Worm (Caenorhabditis elegans) whole organism, mixed stage, embryonic: ENCODE results near the gene nep-3.
A peak's percentile ranks its signal among the peaks of the same experiment; 100 is the strongest.

Experiments
- M03D4.4 ChIP-seq: sonication (generic microtip); optimal IDR thresholded peaks from 2 replicates; lab custom pipeline; 2017; ENCODE audit warnings: mild to moderate bottlenecking, missing genetic modification characterization, missing compliant biosample characterization
- bed-3 ChIP-seq: fragments of 200-800 bp; sonication (Bioruptor generic); optimal IDR thresholded peaks from 3 replicates; lab custom pipeline; 2018; ENCODE audit warnings: mild to moderate bottlenecking, missing genetic modification characterization, moderate library complexity, missing compliant biosample characterization
- ceh-39 ChIP-seq: fragments of 150-350 bp; optimal IDR thresholded peaks from 2 replicates; lab custom pipeline; 2014; ENCODE audit warnings: missing biosample characterization, missing genetic modification characterization
- ceh-43 ChIP-seq: fragments of 200-800 bp; sonication (Bioruptor generic); optimal IDR thresholded peaks from 2 replicates; lab custom pipeline; 2018; ENCODE audit warnings: mild to moderate bottlenecking, missing genetic modification characterization, moderate library complexity, missing compliant biosample characterization
- ceh-83 ChIP-seq: fragments of 200-800 bp; sonication (Bioruptor generic); optimal IDR thresholded peaks from 2 replicates; lab custom pipeline; 2018; ENCODE audit warnings: mild to moderate bottlenecking, missing genetic modification characterization, missing compliant biosample characterization
- cnd-1 ChIP-seq: fragments of 200-800 bp; sonication (Bioruptor generic); optimal IDR thresholded peaks from 2 replicates; lab custom pipeline; 2018; ENCODE audit warnings: mild to moderate bottlenecking, missing genetic modification characterization, missing compliant biosample characterization
- drap-1 ChIP-seq: fragments of 200-800 bp; sonication (Bioruptor generic); optimal IDR thresholded peaks from 3 replicates; lab custom pipeline; 2018; ENCODE audit warnings: mild to moderate bottlenecking, missing genetic modification characterization, missing compliant biosample characterization
- elt-1 ChIP-seq: sonication (generic microtip); optimal IDR thresholded peaks from 2 replicates; lab custom pipeline; 2017; ENCODE audit warnings: missing genetic modification characterization, mild to moderate bottlenecking, missing compliant biosample characterization, antibody characterized with exemption, moderate library complexity, borderline replicate concordance; ENCODE audit not compliant: insufficient read depth
- elt-3 ChIP-seq: fragments of 150-350 bp; optimal IDR thresholded peaks from 2 replicates; lab custom pipeline; 2014; ENCODE audit warnings: missing biosample characterization, missing genetic modification characterization
- flh-1 ChIP-seq: fragments of 200-800 bp; sonication (Bioruptor generic); optimal IDR thresholded peaks from 2 replicates; lab custom pipeline; 2018; ENCODE audit warnings: mild to moderate bottlenecking, missing genetic modification characterization, moderate library complexity, missing compliant biosample characterization
- ham-2 ChIP-seq: fragments of 200-800 bp; sonication (Bioruptor generic); optimal IDR thresholded peaks from 2 replicates; lab custom pipeline; 2018; ENCODE audit warnings: mild to moderate bottlenecking, missing genetic modification characterization, missing compliant biosample characterization
- hlh-1 ChIP-seq: fragments of 150-350 bp; optimal IDR thresholded peaks from 2 replicates; lab custom pipeline; 2014; ENCODE audit warnings: missing biosample characterization, missing genetic modification reagents, missing genetic modification characterization
- mls-2 ChIP-seq: sonication (generic microtip); optimal IDR thresholded peaks from 2 replicates; lab custom pipeline; 2016; ENCODE audit warnings: mild to moderate bottlenecking, missing genetic modification characterization, moderate library complexity, missing compliant biosample characterization
- nhr-12 ChIP-seq: fragments of 150-350 bp; optimal IDR thresholded peaks from 2 replicates; lab custom pipeline; 2014; ENCODE audit warnings: missing biosample characterization, missing genetic modification characterization
- nhr-2 ChIP-seq: fragments of 150-350 bp; optimal IDR thresholded peaks from 2 replicates; lab custom pipeline; 2014; ENCODE audit warnings: missing biosample characterization, missing genetic modification characterization
- nhr-237 ChIP-seq: fragments of 150-350 bp; optimal IDR thresholded peaks from 2 replicates; lab custom pipeline; 2014; ENCODE audit warnings: missing biosample characterization, missing genetic modification characterization
- nhr-76 ChIP-seq: sonication (generic microtip); optimal IDR thresholded peaks from 2 replicates; lab custom pipeline; 2017; ENCODE audit warnings: missing biosample characterization, missing genetic modification characterization
- sem-2 ChIP-seq: fragments of 200-800 bp; sonication (Bioruptor generic); optimal IDR thresholded peaks from 2 replicates; lab custom pipeline; 2018; ENCODE audit warnings: mild to moderate bottlenecking, missing genetic modification characterization, missing compliant biosample characterization
- snpc-4 ChIP-seq: fragments of 150-350 bp; optimal IDR thresholded peaks from 2 replicates; lab custom pipeline; 2014; ENCODE audit warnings: missing biosample characterization, missing genetic modification characterization
- sptf-1 ChIP-seq: sonication (generic microtip); optimal IDR thresholded peaks from 2 replicates; lab custom pipeline; 2017; ENCODE audit warnings: mild to moderate bottlenecking, missing genetic modification characterization, moderate library complexity, missing compliant biosample characterization
- tbx-8 ChIP-seq: fragments of 200-800 bp; sonication (Bioruptor generic); optimal IDR thresholded peaks from 2 replicates; lab custom pipeline; 2018; ENCODE audit warnings: mild to moderate bottlenecking, missing genetic modification characterization, moderate library complexity, missing compliant biosample characterization
- unc-39 ChIP-seq: fragments of 150-350 bp; optimal IDR thresholded peaks from 2 replicates; lab custom pipeline; 2014; ENCODE audit warnings: missing biosample characterization, missing genetic modification characterization
- zip-8 ChIP-seq: fragments of 150-350 bp; optimal IDR thresholded peaks from 2 replicates; lab custom pipeline; 2014; ENCODE audit warnings: missing biosample characterization, missing genetic modification characterization
- ztf-11 ChIP-seq: fragments of 150-350 bp; optimal IDR thresholded peaks from 2 replicates; lab custom pipeline; 2014; ENCODE audit warnings: missing biosample characterization, missing genetic modification characterization

Gene nep-3

DNA sequence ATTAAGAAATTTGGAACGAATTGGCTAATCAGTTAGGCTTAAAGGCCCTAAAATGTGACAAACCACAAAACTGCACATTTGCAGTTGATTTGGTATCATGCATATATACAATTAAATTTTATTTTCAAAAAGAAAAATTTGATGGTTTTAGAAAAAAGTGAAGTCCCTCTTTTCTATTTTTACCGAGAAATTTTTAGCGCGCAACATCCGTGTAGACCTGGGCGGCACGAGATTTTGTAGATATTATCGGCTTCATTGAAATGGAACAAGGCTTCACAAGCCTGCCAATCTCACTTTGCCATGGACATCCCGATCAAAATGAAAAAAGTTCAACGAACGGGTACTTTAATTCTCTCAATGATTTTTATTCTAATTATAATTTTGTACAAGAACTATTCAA, 31.0 kb downstream of the nep-3 start, which contains the start of gene C17A2.2:
TSS of gene C17A2.2 (plus strand) at position 301 of the 400 bp plus-strand sequence.
- TF ChIP-seq unc-39 (tag; lab: Kevin White, UChicago) = no peak
- TF ChIP-seq elt-3 (tag; lab: Kevin White, UChicago) = no peak
- TF ChIP-seq elt-1 (tag; lab: Kevin White, UChicago) = no peak
- no peak for TF ChIP-seq nhr-237 (tag; lab: Kevin White, UChicago)
- no peak for TF ChIP-seq nhr-12 (tag; lab: Kevin White, UChicago)

DNA sequence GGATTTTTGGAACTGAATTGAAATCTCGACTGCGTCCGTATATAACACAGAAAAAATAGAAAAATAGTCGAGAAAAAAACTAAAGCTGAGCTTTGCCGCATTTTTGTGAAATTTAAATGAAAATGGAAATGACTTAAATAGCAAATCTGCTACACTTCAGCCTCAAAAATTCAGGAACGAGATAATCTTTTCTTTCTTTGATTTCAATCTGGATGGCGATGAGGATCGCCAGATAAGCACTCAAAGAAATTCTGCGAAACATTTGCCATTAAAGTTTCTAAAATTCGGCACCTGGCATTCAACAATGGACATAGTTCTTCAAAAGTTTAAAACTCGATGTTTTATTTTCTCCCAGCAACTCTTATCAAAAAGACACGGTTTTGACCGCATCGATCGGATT, 33.7 kb downstream of the nep-3 start, which contains the start of the genes C17A2.7 and C17A2.3:
TSS of gene C17A2.7 (minus strand) at position 101 of the 400 bp plus-strand sequence.
TSS of gene C17A2.3 (plus strand) at position 305 of the 400 bp plus-strand sequence.
- TF ChIP-seq elt-1 (tag; lab: Kevin White, UChicago) (peak; percentile 36), drap-1 (GFP tag; lab: Kevin White, UChicago) (no peak), mls-2 (tag; lab: Kevin White, UChicago) (no peak)

DNA sequence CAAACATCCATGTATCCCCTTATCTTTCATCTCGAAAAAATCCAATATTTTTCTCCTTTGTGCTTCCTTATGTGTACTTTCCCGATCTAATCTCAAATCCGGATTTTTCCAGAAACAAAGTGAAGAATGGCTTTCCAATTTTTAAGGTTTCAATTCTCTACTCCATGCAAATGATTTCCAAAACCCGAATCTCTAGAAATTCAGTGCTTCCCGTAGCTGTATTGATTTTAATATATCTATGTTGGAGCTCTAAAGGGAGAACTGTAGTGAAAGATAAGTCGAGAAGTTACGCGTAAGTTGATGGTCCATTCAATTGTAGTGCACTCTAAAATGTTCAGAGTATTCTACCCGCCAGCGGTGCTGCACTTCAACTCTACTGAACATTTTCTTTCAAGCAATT, 37.5 kb downstream of the nep-3 start, which contains the start of gene C17A2.4:
TSS of gene C17A2.4 (plus strand) at position 301 of the 400 bp plus-strand sequence.
- TF ChIP-seq cnd-1 (tag; lab: Kevin White, UChicago) (no peak), nhr-2 (tag; lab: Kevin White, UChicago) (no peak), M03D4.4 (tag; lab: Kevin White, UChicago) (no peak), mls-2 (tag; lab: Kevin White, UChicago) (no peak), hlh-1 (tag; lab: Kevin White, UChicago) (no peak), flh-1 (GFP tag; lab: Kevin White, UChicago) (no peak), drap-1 (GFP tag; lab: Kevin White, UChicago) (no peak), sptf-1 (no peak)

DNA sequence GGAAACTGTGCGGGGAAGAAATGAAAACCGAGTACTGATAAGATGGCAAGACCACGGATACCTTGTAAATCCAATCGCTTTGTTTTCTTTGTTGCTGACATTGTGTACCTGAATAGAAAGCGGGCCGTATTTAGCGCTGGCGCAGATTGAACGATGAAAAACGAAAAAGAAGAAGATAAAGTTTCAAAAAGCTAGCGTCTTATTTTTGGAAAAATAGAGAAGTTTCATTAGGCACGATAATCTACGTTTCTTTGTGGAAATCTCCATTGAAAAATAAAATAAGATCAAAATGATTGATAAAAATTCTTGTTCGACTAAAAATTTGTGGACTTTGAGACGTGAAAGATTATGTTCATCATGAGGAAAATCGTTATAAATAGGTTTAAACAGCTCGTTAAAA, 41.1 kb downstream of the nep-3 start, which contains the start of gene oac-4:
TSS of gene oac-4 (minus strand) at position 101 of the 400 bp plus-strand sequence.
- no peak for TF ChIP-seq elt-3 (tag; lab: Kevin White, UChicago)
- no peak for TF ChIP-seq sem-2 (GFP tag; lab: Kevin White, UChicago)
- TF ChIP-seq nhr-237 (tag; lab: Kevin White, UChicago) = no peak
- TF ChIP-seq snpc-4 (tag; lab: Kevin White, UChicago) = no peak
- no peak for TF ChIP-seq nhr-2 (tag; lab: Kevin White, UChicago)
- TF ChIP-seq ztf-11 (tag; lab: Kevin White, UChicago) = no peak
- no peak for TF ChIP-seq ceh-39 (tag; lab: Kevin White, UChicago)
- TF ChIP-seq flh-1 (GFP tag; lab: Kevin White, UChicago) = no peak

DNA sequence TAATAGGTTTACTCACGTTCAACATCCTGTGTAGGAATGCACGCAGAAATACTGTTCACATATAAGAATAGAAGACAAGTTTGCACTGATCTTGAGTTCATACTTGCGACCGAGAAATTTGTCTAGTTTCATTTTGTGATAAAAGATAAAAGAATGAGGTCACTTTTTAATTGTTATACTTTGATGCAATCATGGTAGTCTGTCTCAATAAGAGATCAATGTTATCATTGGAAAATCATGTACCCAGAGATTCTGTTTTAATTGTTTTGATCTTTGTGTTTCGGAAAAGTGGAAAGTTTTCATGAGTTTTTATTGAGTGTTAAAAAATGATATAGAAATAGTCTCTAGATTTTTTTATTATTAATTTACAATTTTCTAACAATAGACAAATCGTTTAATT, 44.6 kb downstream of the nep-3 start, which contains the start of gene F54D10.9:
TSS of gene F54D10.9 (minus strand) at position 101 of the 400 bp plus-strand sequence.
- TF ChIP-seq ceh-39 (tag; lab: Kevin White, UChicago) (no peak), nhr-76 (tag; lab: Kevin White, UChicago) (no peak), ceh-83 (no peak)

DNA sequence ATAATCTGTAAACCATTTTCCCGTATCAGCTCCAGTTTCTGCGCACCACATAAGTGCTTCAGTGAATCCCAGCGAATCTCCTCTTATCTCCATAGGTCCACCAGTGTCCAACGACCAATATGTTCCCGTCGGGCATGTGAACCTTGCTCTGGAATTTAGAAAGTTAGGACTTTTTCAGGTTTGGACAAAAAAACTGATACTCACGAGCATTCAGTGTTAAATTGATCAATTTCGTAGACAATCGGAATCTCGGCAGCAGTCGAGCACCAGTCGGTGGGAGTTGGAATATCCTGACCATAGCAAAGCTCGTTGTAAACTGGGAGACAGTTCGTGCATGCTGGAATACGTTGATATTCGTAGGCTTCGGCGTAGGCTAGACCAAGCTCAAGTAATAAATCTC, 47.4 kb downstream of the nep-3 start:
- no peak for TF ChIP-seq flh-1 (GFP tag; lab: Kevin White, UChicago)
- no peak for TF ChIP-seq sem-2 (GFP tag; lab: Kevin White, UChicago)
- TF ChIP-seq ceh-43 (GFP tag; lab: Kevin White, UChicago) = no peak
- no peak for TF ChIP-seq bed-3
- no peak for TF ChIP-seq M03D4.4 (tag; lab: Kevin White, UChicago)
- no peak for TF ChIP-seq ham-2 (GFP tag; lab: Kevin White, UChicago)
- no peak for TF ChIP-seq elt-1 (tag; lab: Kevin White, UChicago)
- TF ChIP-seq snpc-4 (tag; lab: Kevin White, UChicago) = no peak
- TF ChIP-seq tbx-8 (GFP tag; lab: Kevin White, UChicago) = no peak
- TF ChIP-seq zip-8 (tag; lab: Kevin White, UChicago) = no peak
- no peak for TF ChIP-seq nhr-2 (tag; lab: Kevin White, UChicago)
- TF ChIP-seq, all 35 proteins: peak for 0

DNA sequence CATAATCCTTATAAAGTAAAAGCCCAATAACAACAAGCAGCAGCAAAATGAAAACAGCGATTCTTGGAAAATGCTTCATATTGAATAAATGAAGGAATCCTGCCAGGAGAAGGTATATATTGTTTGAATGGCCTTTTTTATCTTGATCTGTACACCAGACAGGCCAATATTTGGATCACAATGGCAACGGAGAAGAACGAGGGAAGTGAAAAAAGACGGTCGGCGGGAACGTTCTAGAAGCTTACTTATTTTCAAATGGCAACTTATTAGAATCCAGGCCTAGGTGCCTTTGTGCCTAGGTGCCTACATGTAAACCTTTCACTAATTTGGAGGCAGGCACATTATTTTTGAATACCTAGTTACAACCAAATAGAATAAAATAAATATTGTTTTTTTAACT, 49.2 kb downstream of the nep-3 start, which contains the start of gene F54D10.8:
TSS of gene F54D10.8 (minus strand) at position 101 of the 400 bp plus-strand sequence.
- no peak for TF ChIP-seq nhr-237 (tag; lab: Kevin White, UChicago)
